Fruit fly (Drosophila melanogaster) whole organism, embryonic: Measurements from ENCODE around the gene Hsp70Ba.

Experiments used
- CG10979 ChIP-seq: fragments of 200-800 bp; sonication (Bioruptor generic); optimal IDR thresholded peaks from 2 replicates; lab custom pipeline; 2018; ENCODE audit warnings: missing biosample characterization, mild to moderate bottlenecking, missing genetic modification characterization, moderate library complexity
- CG11093 ChIP-seq: fragments of 200-800 bp; sonication (Bioruptor generic); IDR thresholded peaks from 3 replicates; pipeline ENCODE4 v1.3.6; 2022; ENCODE audit warnings: missing biosample characterization, missing genetic modification characterization
- CG1233 ChIP-seq: fragments of 200-800 bp; sonication (Bioruptor generic); optimal IDR thresholded peaks from 4 replicates; lab custom pipeline; 2018; ENCODE audit warnings: missing biosample characterization, mild to moderate bottlenecking, missing genetic modification characterization
- CG12744 ChIP-seq: fragments of 200-800 bp; sonication (Bioruptor generic); optimal IDR thresholded peaks from 2 replicates; lab custom pipeline; 2016; ENCODE audit warnings: missing biosample characterization, missing genetic modification characterization
- CG17385 ChIP-seq: fragments of 200-800 bp; sonication (Bioruptor generic); optimal IDR thresholded peaks from 3 replicates; lab custom pipeline; 2018; ENCODE audit warnings: missing biosample characterization, mild to moderate bottlenecking, missing genetic modification characterization
- CG17912 ChIP-seq: fragments of 200-800 bp; sonication (Bioruptor generic); optimal IDR thresholded peaks from 2 replicates; lab custom pipeline; 2018; ENCODE audit warnings: missing biosample characterization, mild to moderate bottlenecking, missing genetic modification characterization
- CG18476 ChIP-seq: fragments of 200-800 bp; sonication (Bioruptor generic); optimal IDR thresholded peaks from 2 replicates; lab custom pipeline; 2016; ENCODE audit warnings: missing biosample characterization, mild to moderate bottlenecking, missing genetic modification characterization
- CG2199 ChIP-seq: fragments of 200-800 bp; sonication (Bioruptor generic); IDR thresholded peaks from 3 replicates; pipeline ENCODE4 v1.3.6; 2022; ENCODE audit warnings: missing biosample characterization, missing genetic modification characterization
- CG3281 ChIP-seq: fragments of 200-800 bp; sonication (Bioruptor generic); optimal IDR thresholded peaks from 3 replicates; lab custom pipeline; 2017; ENCODE audit warnings: missing biosample characterization, mild to moderate bottlenecking, missing genetic modification characterization
- CG7271 ChIP-seq: fragments of 200-800 bp; sonication (Bioruptor generic); optimal IDR thresholded peaks from 2 replicates; lab custom pipeline; 2018; ENCODE audit warnings: missing biosample characterization, mild to moderate bottlenecking, missing genetic modification characterization, moderate library complexity
- CG7786 ChIP-seq: fragments of 200-800 bp; sonication (Bioruptor generic); optimal IDR thresholded peaks from 2 replicates; lab custom pipeline; 2016; ENCODE audit warnings: missing biosample characterization, missing genetic modification characterization
- CG8478 ChIP-seq: fragments of >200 bp; optimal IDR thresholded peaks from 2 replicates; lab custom pipeline; 2018
- CG9215 ChIP-seq: fragments of 200-800 bp; sonication (Bioruptor generic); IDR thresholded peaks from 2 replicates; pipeline ENCODE4 v1.3.6; 2022; ENCODE audit warnings: missing biosample characterization, missing genetic modification characterization
- CG9797 ChIP-seq: fragments of 200-800 bp; sonication (Bioruptor generic); optimal IDR thresholded peaks from 3 replicates; lab custom pipeline; 2018; ENCODE audit warnings: missing biosample characterization, mild to moderate bottlenecking, missing genetic modification characterization
- CTCF ChIP-seq: fragments of 200-800 bp; sonication (Bioruptor generic); optimal IDR thresholded peaks from 2 replicates; lab custom pipeline; 2017; ENCODE audit warnings: missing biosample characterization, mild to moderate bottlenecking, missing genetic modification characterization, moderate library complexity
- Chrac-16 ChIP-seq: fragments of 200-800 bp; sonication (Bioruptor generic); optimal IDR thresholded peaks from 3 replicates; lab custom pipeline; 2016; ENCODE audit warnings: missing biosample characterization, missing genetic modification characterization
- Deaf1 ChIP-seq: fragments of 200-800 bp; optimal IDR thresholded peaks from 3 replicates; lab custom pipeline; 2019; ENCODE audit warnings: missing biosample characterization, mild to moderate bottlenecking, missing genetic modification characterization, moderate library complexity
- Dref ChIP-seq: fragments of 200-800 bp; sonication (Bioruptor generic); IDR thresholded peaks from 2 replicates; pipeline ENCODE4 v1.3.6; 2022; ENCODE audit warnings: missing biosample characterization, missing genetic modification characterization
- Ets97D ChIP-seq: fragments of 200-800 bp; sonication (Bioruptor generic); optimal IDR thresholded peaks from 3 replicates; lab custom pipeline; 2016; ENCODE audit warnings: missing biosample characterization, missing genetic modification characterization
- H2.0 ChIP-seq: fragments of 200-800 bp; sonication (Bioruptor generic); IDR thresholded peaks from 2 replicates; pipeline ENCODE4 v1.3.6; 2022; ENCODE audit warnings: missing biosample characterization, missing genetic modification characterization
- Max ChIP-seq: fragments of 200-800 bp; sonication (Bioruptor generic); optimal IDR thresholded peaks from 2 replicates; lab custom pipeline; 2016; ENCODE audit warnings: missing biosample characterization, mild to moderate bottlenecking, missing genetic modification characterization
- Meics ChIP-seq: fragments of 200-800 bp; sonication (Bioruptor generic); optimal IDR thresholded peaks from 2 replicates; lab custom pipeline; 2017; ENCODE audit warnings: missing biosample characterization, mild to moderate bottlenecking, missing genetic modification characterization
- Myb ChIP-seq: fragments of 200-800 bp; sonication (Bioruptor generic); optimal IDR thresholded peaks from 2 replicates; lab custom pipeline; 2016; ENCODE audit warnings: missing biosample characterization, missing genetic modification characterization
- Nf-YC ChIP-seq: fragments of 200-800 bp; optimal IDR thresholded peaks from 3 replicates; lab custom pipeline; 2019; ENCODE audit warnings: missing biosample characterization, mild to moderate bottlenecking, missing genetic modification characterization, moderate library complexity
- Opbp ChIP-seq: fragments of 200-800 bp; sonication (Bioruptor generic); IDR thresholded peaks from 3 replicates; pipeline ENCODE4 v1.3.6; 2022; ENCODE audit warnings: missing biosample characterization, missing genetic modification characterization; ENCODE audit not compliant: partially characterized antibody
- Side ChIP-seq: fragments of 200-800 bp; sonication (Bioruptor generic); optimal IDR thresholded peaks from 2 replicates; lab custom pipeline; 2016; ENCODE audit warnings: missing biosample characterization, missing genetic modification characterization
- Six4 ChIP-seq: fragments of 200-800 bp; sonication (Bioruptor generic); optimal IDR thresholded peaks from 2 replicates; lab custom pipeline; 2016; ENCODE audit warnings: missing biosample characterization, missing genetic modification characterization
- Ssrp ChIP-seq: fragments of 200-800 bp; sonication (Bioruptor generic); optimal IDR thresholded peaks from 2 replicates; lab custom pipeline; 2018; ENCODE audit warnings: missing biosample characterization, mild to moderate bottlenecking, missing genetic modification characterization, moderate library complexity
- Stat92E ChIP-seq, 3 experiments: fragments of >200 bp in 2 of 3; fragments of 200-800 bp in 1 of 3; sonication (Bioruptor generic) in 1 of 3; optimal IDR thresholded peaks; 2 replicates each; lab custom pipeline; 2017 to 2019; ENCODE audit warnings: missing biosample characterization in 3 of 3, missing genetic modification characterization in 3 of 3, mild to moderate bottlenecking in 1 of 3, moderate library complexity in 1 of 3
- Xrp1 ChIP-seq: fragments of 200-800 bp; sonication (Bioruptor generic); IDR thresholded peaks from 2 replicates; pipeline ENCODE4 v1.3.6; 2022; ENCODE audit warnings: missing biosample characterization, missing genetic modification characterization
- btn ChIP-seq: fragments of 200-800 bp; sonication (Bioruptor generic); optimal IDR thresholded peaks from 2 replicates; lab custom pipeline; 2016; ENCODE audit warnings: missing biosample characterization, missing genetic modification characterization
- chinmo ChIP-seq: fragments of 200-800 bp; sonication (Bioruptor generic); IDR thresholded peaks from 4 replicates; pipeline ENCODE4 v1.3.6; 2022; ENCODE audit warnings: missing biosample characterization, missing genetic modification characterization; ENCODE audit not compliant: partially characterized antibody
- disco-r ChIP-seq: fragments of 200-800 bp; sonication (Bioruptor generic); optimal IDR thresholded peaks from 2 replicates; lab custom pipeline; 2016; ENCODE audit warnings: missing biosample characterization, missing genetic modification characterization
- ems ChIP-seq: fragments of 200-800 bp; sonication (Bioruptor generic); optimal IDR thresholded peaks from 3 replicates; lab custom pipeline; 2016; ENCODE audit warnings: missing biosample characterization, missing genetic modification characterization
- fd64A ChIP-seq: fragments of 200-800 bp; sonication (Bioruptor generic); optimal IDR thresholded peaks from 3 replicates; lab custom pipeline; 2018; ENCODE audit warnings: missing biosample characterization, mild to moderate bottlenecking, missing genetic modification characterization
- fd96Cb ChIP-seq: fragments of 200-800 bp; sonication (Bioruptor generic); optimal IDR thresholded peaks from 2 replicates; lab custom pipeline; 2018; ENCODE audit warnings: missing biosample characterization, mild to moderate bottlenecking, missing genetic modification characterization, moderate library complexity
- kni ChIP-seq: fragments of 200-800 bp; sonication (Bioruptor generic); optimal IDR thresholded peaks from 3 replicates; lab custom pipeline; 2017; ENCODE audit warnings: mild to moderate bottlenecking, missing biosample characterization, missing genetic modification reagents, missing genetic modification characterization
- mam ChIP-seq: fragments of 200-800 bp; sonication (Bioruptor generic); optimal IDR thresholded peaks from 3 replicates; lab custom pipeline; 2016; ENCODE audit warnings: missing biosample characterization, missing genetic modification characterization
- pho ChIP-seq: fragments of 200-800 bp; sonication (Bioruptor generic); optimal IDR thresholded peaks from 2 replicates; lab custom pipeline; 2016; ENCODE audit warnings: missing biosample characterization, missing genetic modification characterization
- row ChIP-seq: fragments of 200-800 bp; sonication (Bioruptor generic); IDR thresholded peaks from 3 replicates; pipeline ENCODE4 v1.3.6; 2022; ENCODE audit warnings: missing biosample characterization, missing genetic modification characterization
- run ChIP-seq: fragments of 200-800 bp; sonication (Bioruptor generic); optimal IDR thresholded peaks from 3 replicates; lab custom pipeline; 2018; ENCODE audit warnings: missing biosample characterization, mild to moderate bottlenecking, missing genetic modification characterization
- slou ChIP-seq: fragments of 200-800 bp; sonication (Bioruptor generic); optimal IDR thresholded peaks from 3 replicates; lab custom pipeline; 2016; ENCODE audit warnings: missing biosample characterization, missing genetic modification characterization
- tap ChIP-seq: fragments of 200-800 bp; optimal IDR thresholded peaks from 3 replicates; lab custom pipeline; 2019; ENCODE audit warnings: missing biosample characterization, mild to moderate bottlenecking, missing genetic modification characterization, moderate library complexity
- twi ChIP-seq: fragments of 200-800 bp; optimal IDR thresholded peaks from 2 replicates; lab custom pipeline; 2019; ENCODE audit warnings: missing biosample characterization, mild to moderate bottlenecking, missing genetic modification characterization, moderate library complexity
- vvl ChIP-seq: fragments of 200-800 bp; sonication (Bioruptor generic); IDR thresholded peaks from 2 replicates; pipeline ENCODE4 v1.3.6; 2022; ENCODE audit warnings: missing biosample characterization, missing genetic modification characterization

The Hsp70Ba gene

dm6 chr3R:12456370-12456940, 11.1 kb downstream of the Hsp70Ba start, which contains the start of gene trus (continued):
- TF ChIP-seq slou, result no peak
- TF ChIP-seq CG3281 (GFP tag; lab: Kevin White, UChicago), result no peak
- TF ChIP-seq pho (GFP tag; lab: Kevin White, UChicago), result no peak
- no peak for TF ChIP-seq Meics
- no peak for TF ChIP-seq Max
- TF ChIP-seq CG17385, result no peak
- TF ChIP-seq CG18476 (GFP tag; lab: Kevin White, UChicago), result no peak
- TF ChIP-seq CG11093, result no peak
- TF ChIP-seq CG9215, result no peak
- no peak for TF ChIP-seq CG7271
- peak; percentile 44 for TF ChIP-seq Myb (GFP tag; lab: Kevin White, UChicago)
- no peak for TF ChIP-seq CTCF
- no peak for TF ChIP-seq tap (tag; lab: Kevin White, UChicago)
- TF ChIP-seq Xrp1 (GFP tag; lab: Robert Waterston, UW), result no peak
- TF ChIP-seq fd96Cb (tag; lab: Kevin White, UChicago), result no peak
- no peak for TF ChIP-seq CG7786
- TF ChIP-seq H2.0, result no peak
- TF ChIP-seq CG9797, result no peak
- no peak for TF ChIP-seq Six4
- no peak for TF ChIP-seq fd64A (GFP tag; lab: Kevin White, UChicago)
- no peak for TF ChIP-seq Ssrp (tag; lab: Kevin White, UChicago)
- no peak for TF ChIP-seq CG17912 (GFP tag; lab: Kevin White, UChicago)
- TF ChIP-seq CG1233 (GFP tag; lab: Kevin White, UChicago), result no peak
- TF ChIP-seq twi (tag; lab: Kevin White, UChicago), result no peak
- no peak for TF ChIP-seq btn (GFP tag; lab: Kevin White, UChicago)
- TF ChIP-seq Dref (GFP tag; lab: Robert Waterston, UW), result peak; percentile 93
- no peak; the same call in 2 of the 3 replicates for TF ChIP-seq row (GFP tag; lab: Robert Waterston, UW)
- TF ChIP-seq CG8478, result no peak
- TF ChIP-seq Side (GFP tag; lab: Kevin White, UChicago), result no peak
- TF ChIP-seq ems, result no peak
- TF ChIP-seq Ets97D (GFP tag; lab: Kevin White, UChicago), result peak; percentile 4
- TF ChIP-seq CG10979, result no peak
- TF ChIP-seq mam (GFP tag; lab: Kevin White, UChicago), result no peak
- TF ChIP-seq, all 482 proteins: peak for 65

dm6 chr3R:12454492-12454891, 13.1 kb downstream of the Hsp70Ba start:
- TF ChIP-seq chinmo (GFP tag; lab: Robert Waterston, UW) (0 out of 4 replicates have a peak, but pooled peaks have one; percentile 65), Nf-YC (tag; lab: Kevin White, UChicago) (peak; percentile 7), Deaf1 (tag; lab: Kevin White, UChicago) (no peak), Opbp (GFP tag; lab: Robert Waterston, UW) (no peak), CG12744 (GFP tag; lab: Kevin White, UChicago) (no peak), vvl (GFP tag; lab: Robert Waterston, UW) (0 out of 2 replicates have a peak, but pooled peaks have one; percentile 19), disco-r (GFP tag; lab: Kevin White, UChicago) (no peak), run (tag; lab: Kevin White, UChicago) (no peak), Chrac-16 (GFP tag; lab: Kevin White, UChicago) (no peak), kni (GFP tag; lab: Kevin White, UChicago) (peak; percentile 90), Stat92E (GFP tag; optimal IDR thresholded peaks at IDR 0.05; lab: Kevin White, UChicago) (peak in 1 of 3 experiments; percentile 33), CG2199 (GFP tag; lab: Robert Waterston, UW) (0 out of 3 replicates have a peak, but pooled peaks have one; percentile 16)
